Worm (Caenorhabditis elegans) whole organism, late embryonic: Measurements from ENCODE around the gene mth-2.

ENCODE experiments used
- ceh-2 ChIP-seq: sonication (generic microtip); optimal IDR thresholded peaks from 2 replicates; lab custom pipeline; 2016; ENCODE audit warnings: missing genotype, missing genetic modification characterization, missing compliant biosample characterization
- ceh-22 ChIP-seq: sonication (generic microtip); optimal IDR thresholded peaks from 2 replicates; lab custom pipeline; 2017; ENCODE audit warnings: missing biosample characterization, missing genetic modification characterization
- ceh-9 ChIP-seq: sonication (generic microtip); optimal IDR thresholded peaks from 2 replicates; lab custom pipeline; 2016; ENCODE audit warnings: mild to moderate bottlenecking, missing genetic modification characterization, inconsistent platforms, missing compliant biosample characterization
- dmd-4 ChIP-seq: sonication (generic microtip); optimal IDR thresholded peaks from 2 replicates; lab custom pipeline; 2016; ENCODE audit warnings: borderline replicate concordance, missing genetic modification characterization, missing compliant biosample characterization
- npax-4 ChIP-seq: sonication (generic microtip); optimal IDR thresholded peaks from 2 replicates; lab custom pipeline; 2016; ENCODE audit warnings: missing genetic modification characterization, missing compliant biosample characterization
- pqm-1 ChIP-seq: sonication (generic microtip); optimal IDR thresholded peaks from 2 replicates; lab custom pipeline; 2016; ENCODE audit warnings: missing genetic modification characterization, missing compliant biosample characterization
- tbx-2 ChIP-seq: sonication (generic microtip); optimal IDR thresholded peaks from 2 replicates; lab custom pipeline; 2016; ENCODE audit warnings: missing genetic modification characterization, missing compliant biosample characterization
- unc-42 ChIP-seq: sonication (generic microtip); optimal IDR thresholded peaks from 2 replicates; lab custom pipeline; 2016; ENCODE audit warnings: missing genotype, missing genetic modification characterization, missing compliant biosample characterization
- ztf-16 ChIP-seq: sonication (generic microtip); optimal IDR thresholded peaks from 2 replicates; lab custom pipeline; 2017; ENCODE audit warnings: missing genetic modification characterization, missing compliant biosample characterization

DNA sequence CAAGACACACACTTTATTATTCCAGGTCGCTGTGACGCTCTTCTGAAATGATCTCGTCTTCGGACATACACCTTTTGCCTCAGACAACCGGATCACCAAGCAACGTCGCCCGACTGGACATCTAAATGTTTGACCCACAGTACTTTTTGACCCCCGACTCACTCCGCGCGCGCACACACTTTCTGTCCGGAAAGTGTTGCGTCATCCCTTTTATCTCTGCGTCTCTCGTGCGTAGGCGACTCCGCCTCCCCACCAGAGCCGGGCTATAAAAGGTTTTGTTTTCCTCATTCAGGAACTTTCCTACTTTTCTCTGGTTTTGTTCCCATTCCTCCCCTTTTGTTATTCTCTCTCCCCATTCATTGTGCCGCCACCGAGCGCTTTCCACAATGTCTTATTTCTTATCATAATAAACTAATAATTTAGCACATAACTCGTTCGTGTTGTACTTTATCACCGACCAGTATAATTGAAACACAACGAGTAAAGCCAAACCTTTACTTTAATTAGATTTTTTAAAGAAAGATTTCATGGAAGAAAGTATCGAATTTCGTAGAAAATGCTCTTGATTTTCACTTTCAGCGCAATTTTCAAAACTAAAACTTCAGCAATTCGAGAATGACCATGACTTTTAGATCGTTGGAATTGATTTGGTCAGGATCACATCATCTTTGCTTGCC lies 15.1 kb upstream of the mth-2 start, which contains the start of gene F31D5.6:
- TF ChIP-seq unc-42 (no peak), npax-4 (tag; lab: Kevin White, UChicago) (no peak), ceh-2 (tag; lab: Kevin White, UChicago) (no peak), pqm-1 (tag; lab: Kevin White, UChicago) (no peak), ceh-9 (tag; lab: Kevin White, UChicago) (no peak), ceh-22 (tag; lab: Kevin White, UChicago) (no peak), dmd-4 (no peak), tbx-2 (no peak), ztf-16 (tag; lab: Kevin White, UChicago) (no peak)
